Fruit fly (Drosophila melanogaster): ENCODE data around the gene Torsin.

The Torsin gene

DNA sequence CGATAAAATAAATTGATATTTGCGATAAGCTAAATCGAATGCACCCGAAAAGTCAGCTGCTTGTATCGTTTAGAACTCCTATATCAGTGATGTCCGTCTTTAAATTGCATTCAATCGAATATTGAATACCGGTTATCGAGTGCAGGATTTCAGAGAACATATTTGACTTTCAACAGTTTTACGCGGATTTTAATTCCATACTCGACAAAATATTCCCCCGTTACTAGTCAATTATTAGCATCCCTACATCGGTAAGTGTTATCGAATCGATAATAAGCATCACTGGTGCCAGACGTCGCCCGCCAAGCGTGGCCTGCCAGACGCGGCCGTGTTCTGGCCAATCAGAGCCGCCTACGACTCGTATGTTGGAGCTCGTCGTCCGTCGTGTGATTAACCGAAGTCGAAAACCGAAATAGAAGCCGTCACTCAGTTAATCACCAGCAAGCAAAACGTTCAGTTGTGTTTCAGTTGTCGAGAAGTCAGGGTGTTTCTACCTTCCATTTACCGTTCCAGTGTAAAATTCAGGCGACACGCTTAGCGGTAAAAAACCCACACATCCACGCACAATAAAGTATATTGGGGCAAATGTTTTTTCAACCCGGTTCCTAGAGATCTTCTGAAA, 38.1 kb upstream of the Torsin start, which contains the start of gene ctp:
TSS of gene ctp (plus strand) at position 23 of the 622 bp plus-strand sequence.
- TF ChIP-seq Rel (GFP tag; optimal IDR thresholded peaks at IDR 0.05) (peak; percentile 38), Rel (tag; optimal IDR thresholded peaks at IDR 0.05) (peak; percentile 98), foxo (GFP tag; optimal IDR thresholded peaks at IDR 0.05) (peak in 1 of 2 experiments; percentile 60), dl (GFP tag; optimal IDR thresholded peaks at IDR 0.05; ENCODE audit: insufficient read depth in 1 of 2, partially characterized antibody in 2 of 2) (peak in 1 of 2 experiments; percentile 40), Sp1 (GFP tag; optimal IDR thresholded peaks at IDR 0.05) (peak; percentile 59), h (GFP tag; optimal IDR thresholded peaks at IDR 0.05) (peak; percentile 63), sage (GFP tag; optimal IDR thresholded peaks at IDR 0.05) (no peak), fru (GFP tag; optimal IDR thresholded peaks at IDR 0.05) (peak; percentile 54), br (GFP tag; optimal IDR thresholded peaks at IDR 0.05) (peak; percentile 65), Myc (optimal IDR thresholded peaks at IDR 0.05) (peak; percentile 75), CG9705 (GFP tag; optimal IDR thresholded peaks at IDR 0.05) (peak; percentile 14), tai (GFP tag; optimal IDR thresholded peaks at IDR 0.05) (peak; percentile 65), Hnf4 (GFP tag; optimal IDR thresholded peaks at IDR 0.05) (peak; percentile 58), woc (GFP tag; optimal IDR thresholded peaks at IDR 0.05) (peak; percentile 82), Hr83 (GFP tag; optimal IDR thresholded peaks at IDR 0.05; ENCODE audit: poor library complexity, severe bottlenecking) (peak; percentile 67), pan (optimal IDR thresholded peaks at IDR 0.05) (no peak), N (GFP tag; optimal IDR thresholded peaks at IDR 0.05) (no peak), psq (GFP tag; optimal IDR thresholded peaks at IDR 0.05) (peak; percentile 20), CG32264 (GFP tag; optimal IDR thresholded peaks at IDR 0.05) (peak; percentile 30), ey (GFP tag; optimal IDR thresholded peaks at IDR 0.05) (peak; percentile 52), lola (GFP tag; optimal IDR thresholded peaks at IDR 0.05) (no peak), Mio (GFP tag; optimal IDR thresholded peaks at IDR 0.05) (no peak), Dif (GFP tag; optimal IDR thresholded peaks at IDR 0.05; ENCODE audit: partially characterized antibody) (peak; percentile 76), Vsx2 (GFP tag; optimal IDR thresholded peaks at IDR 0.05; ENCODE audit: partially characterized antibody) (no peak), OdsH (GFP tag; optimal IDR thresholded peaks at IDR 0.05) (peak; percentile 19), sv (GFP tag; optimal IDR thresholded peaks at IDR 0.05) (peak; percentile 12), HLH106 (tag; optimal IDR thresholded peaks at IDR 0.05) (peak; percentile 46), Jra (GFP tag; optimal IDR thresholded peaks at IDR 0.05) (peak; percentile 77), rgr (GFP tag; optimal IDR thresholded peaks at IDR 0.05) (peak; percentile 52)

DNA sequence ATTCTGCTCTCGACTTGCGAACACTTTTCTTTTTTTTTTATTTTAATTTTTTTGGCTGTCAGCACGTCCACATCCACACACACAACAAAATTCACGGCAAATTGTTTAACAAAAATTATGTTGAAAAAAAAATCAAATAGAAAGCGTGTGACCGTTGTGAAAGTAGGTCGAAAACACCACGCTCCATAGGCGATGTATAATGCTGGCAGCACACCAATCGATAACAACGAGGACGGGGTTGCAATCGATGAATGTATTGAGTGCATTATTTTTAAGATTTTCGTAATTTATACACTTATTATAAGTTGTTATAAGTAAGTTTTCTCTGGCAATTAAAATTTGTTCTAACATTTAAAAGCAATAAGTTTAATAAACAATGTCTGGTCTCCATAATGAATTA, 36.9 kb upstream of the Torsin start, which contains the start of gene Pp2C1:
TSS of gene Pp2C1 (minus strand) at position 181 of the 400 bp plus-strand sequence.
- no peak for TF ChIP-seq usp (GFP tag; optimal IDR thresholded peaks at IDR 0.05)
- TF ChIP-seq Hr83 (GFP tag; optimal IDR thresholded peaks at IDR 0.05; ENCODE audit: poor library complexity, severe bottlenecking): peak; percentile 24
- TF ChIP-seq OdsH (GFP tag; optimal IDR thresholded peaks at IDR 0.05): no peak
- no peak for TF ChIP-seq N (GFP tag; optimal IDR thresholded peaks at IDR 0.05)
- peak; percentile 21 for TF ChIP-seq woc (GFP tag; optimal IDR thresholded peaks at IDR 0.05)
- TF ChIP-seq HLH106 (tag; optimal IDR thresholded peaks at IDR 0.05): no peak
- no peak for TF ChIP-seq fru (GFP tag; optimal IDR thresholded peaks at IDR 0.05)
- peak; percentile 31 for TF ChIP-seq Hnf4 (GFP tag; optimal IDR thresholded peaks at IDR 0.05)
- TF ChIP-seq pan (optimal IDR thresholded peaks at IDR 0.05): no peak
- TF ChIP-seq Rel (GFP tag; optimal IDR thresholded peaks at IDR 0.05): no peak
- peak; percentile 39 for TF ChIP-seq Rel (tag; optimal IDR thresholded peaks at IDR 0.05)
- no peak for TF ChIP-seq Hr78 (GFP tag; optimal IDR thresholded peaks at IDR 0.05)
- no peak for TF ChIP-seq Sp1 (GFP tag; optimal IDR thresholded peaks at IDR 0.05)

- TF ChIP-seq jim (GFP tag; optimal IDR thresholded peaks at IDR 0.05): no peak
- peak; percentile 15 for TF ChIP-seq Dif (GFP tag; optimal IDR thresholded peaks at IDR 0.05; ENCODE audit: partially characterized antibody)
- TF ChIP-seq Rel (GFP tag; optimal IDR thresholded peaks at IDR 0.05): peak; percentile 69
- TF ChIP-seq Rel (tag; optimal IDR thresholded peaks at IDR 0.05): peak; percentile 99
- TF ChIP-seq dsf (GFP tag; optimal IDR thresholded peaks at IDR 0.05; ENCODE audit: borderline replicate concordance): no peak
- TF ChIP-seq woc (GFP tag; optimal IDR thresholded peaks at IDR 0.05): no peak
- TF ChIP-seq HLH106 (tag; optimal IDR thresholded peaks at IDR 0.05): peak; percentile 3
- TF ChIP-seq h (GFP tag; optimal IDR thresholded peaks at IDR 0.05): peak; percentile 21
- TF ChIP-seq OdsH (GFP tag; optimal IDR thresholded peaks at IDR 0.05): no peak
- TF ChIP-seq fru (GFP tag; optimal IDR thresholded peaks at IDR 0.05): peak; percentile 32
- TF ChIP-seq Jra (GFP tag; optimal IDR thresholded peaks at IDR 0.05): peak; percentile 36
- TF ChIP-seq dl (GFP tag; optimal IDR thresholded peaks at IDR 0.05; ENCODE audit: insufficient read depth in 1 of 2, partially characterized antibody in 2 of 2): peak in 1 of 2 experiments; percentile 52
- TF ChIP-seq N (GFP tag; optimal IDR thresholded peaks at IDR 0.05): peak; percentile 58
- no peak for TF ChIP-seq rgr (GFP tag; optimal IDR thresholded peaks at IDR 0.05)
- TF ChIP-seq psq (GFP tag; optimal IDR thresholded peaks at IDR 0.05): peak; percentile 1
- TF ChIP-seq sage (GFP tag; optimal IDR thresholded peaks at IDR 0.05): peak; percentile 17
- peak; percentile 66 for TF ChIP-seq Sp1 (GFP tag; optimal IDR thresholded peaks at IDR 0.05)
Measured at dm6 chrX:4686150-4686549, 36.3 kb upstream of the Torsin start.

Data from whole organism, wandering third instar larva.